Fruit fly (Drosophila melanogaster): ENCODE results near the gene Ppi1.

Gene Ppi1

DNA sequence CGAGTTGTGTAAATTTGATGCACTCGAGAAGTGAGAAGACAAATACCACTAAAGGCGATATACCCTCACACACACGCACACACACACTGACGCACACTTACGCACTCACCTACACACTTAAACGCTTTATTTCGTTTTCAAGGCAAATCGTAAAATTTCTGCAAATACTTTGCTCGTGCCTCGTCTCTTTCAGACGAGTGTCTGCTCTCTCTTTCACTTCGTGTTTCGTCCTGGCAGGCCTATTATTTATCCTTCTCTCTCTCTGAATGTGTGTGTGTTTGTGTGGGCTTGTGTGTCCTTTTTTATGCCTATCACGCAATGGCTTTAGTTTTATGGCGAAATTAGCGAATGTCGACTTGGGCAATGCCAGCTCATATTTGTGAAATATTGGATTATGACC, 30.7 kb downstream of the Ppi1 start:
- TF ChIP-seq Jra (GFP tag; optimal IDR thresholded peaks at IDR 0.05) = no peak
- no peak for TF ChIP-seq CG32264 (GFP tag; optimal IDR thresholded peaks at IDR 0.05)
- TF ChIP-seq pan (optimal IDR thresholded peaks at IDR 0.05) = no peak

DNA sequence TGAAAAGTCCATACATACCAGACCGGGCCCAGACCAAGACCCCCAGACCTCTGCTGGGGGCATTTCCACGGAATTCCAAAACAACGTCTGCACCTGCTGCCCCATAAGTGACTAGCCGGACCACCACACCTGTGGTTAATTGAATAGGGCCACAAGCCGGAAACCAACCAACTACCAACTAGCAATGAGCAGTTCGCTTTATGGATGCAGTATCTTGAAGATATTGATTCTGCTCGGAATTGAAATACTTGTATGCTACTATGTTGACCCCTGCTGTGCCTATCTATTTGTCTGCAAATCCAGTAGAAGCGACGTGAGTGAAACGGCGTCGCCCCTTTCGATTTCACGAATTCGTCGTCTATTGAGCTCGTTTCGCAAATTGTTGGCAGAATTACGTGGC, 33.1 kb downstream of the Ppi1 start:
- TF ChIP-seq usp (GFP tag; optimal IDR thresholded peaks at IDR 0.05) (no peak), CG9705 (GFP tag; optimal IDR thresholded peaks at IDR 0.05) (no peak), Abd-B (GFP tag; optimal IDR thresholded peaks at IDR 0.05) (no peak), Hr83 (GFP tag; optimal IDR thresholded peaks at IDR 0.05; ENCODE audit: poor library complexity, severe bottlenecking) (no peak), tai (GFP tag; optimal IDR thresholded peaks at IDR 0.05) (no peak), lola (GFP tag; optimal IDR thresholded peaks at IDR 0.05) (no peak), dl (GFP tag; optimal IDR thresholded peaks at IDR 0.05; ENCODE audit: insufficient read depth in 1 of 2, partially characterized antibody in 2 of 2) (no peak), GATAd (GFP tag; optimal IDR thresholded peaks at IDR 0.05) (no peak), sage (GFP tag; optimal IDR thresholded peaks at IDR 0.05) (no peak), OdsH (GFP tag; optimal IDR thresholded peaks at IDR 0.05) (peak; percentile 26), Myc (optimal IDR thresholded peaks at IDR 0.05) (no peak), woc (GFP tag; optimal IDR thresholded peaks at IDR 0.05) (no peak), rgr (GFP tag; optimal IDR thresholded peaks at IDR 0.05) (peak; percentile 61), Vsx2 (GFP tag; optimal IDR thresholded peaks at IDR 0.05; ENCODE audit: partially characterized antibody) (no peak), Dfd (GFP tag; optimal IDR thresholded peaks at IDR 0.05) (no peak), ey (GFP tag; optimal IDR thresholded peaks at IDR 0.05) (peak; percentile 66), HLH106 (tag; optimal IDR thresholded peaks at IDR 0.05) (peak; percentile 39), pan (optimal IDR thresholded peaks at IDR 0.05) (no peak), Sp1 (GFP tag; optimal IDR thresholded peaks at IDR 0.05) (no peak), psq (GFP tag; optimal IDR thresholded peaks at IDR 0.05) (no peak), Hr78 (GFP tag; optimal IDR thresholded peaks at IDR 0.05) (no peak), Hnf4 (GFP tag; optimal IDR thresholded peaks at IDR 0.05) (peak; percentile 27), N (GFP tag; optimal IDR thresholded peaks at IDR 0.05) (no peak), h (GFP tag; optimal IDR thresholded peaks at IDR 0.05) (peak; percentile 41), brk (GFP tag; optimal IDR thresholded peaks at IDR 0.05) (no peak), br (GFP tag; optimal IDR thresholded peaks at IDR 0.05) (peak; percentile 25), CG32264 (GFP tag; optimal IDR thresholded peaks at IDR 0.05) (no peak), foxo (GFP tag; optimal IDR thresholded peaks at IDR 0.05) (peak in 1 of 2 experiments; percentile 50), Rel (GFP tag; optimal IDR thresholded peaks at IDR 0.05) (no peak), Rel (tag; optimal IDR thresholded peaks at IDR 0.05) (no peak), Jra (GFP tag; optimal IDR thresholded peaks at IDR 0.05) (no peak), sv (GFP tag; optimal IDR thresholded peaks at IDR 0.05) (no peak), fru (GFP tag; optimal IDR thresholded peaks at IDR 0.05) (no peak), dmrt93B (GFP tag; optimal IDR thresholded peaks at IDR 0.05) (peak; percentile 9), CrebA (GFP tag; optimal IDR thresholded peaks at IDR 0.05; ENCODE audit: borderline replicate concordance) (no peak), Mio (GFP tag; optimal IDR thresholded peaks at IDR 0.05) (no peak), Dif (GFP tag; optimal IDR thresholded peaks at IDR 0.05; ENCODE audit: partially characterized antibody) (no peak), dsf (GFP tag; optimal IDR thresholded peaks at IDR 0.05; ENCODE audit: borderline replicate concordance) (no peak), jim (GFP tag; optimal IDR thresholded peaks at IDR 0.05) (no peak)

DNA sequence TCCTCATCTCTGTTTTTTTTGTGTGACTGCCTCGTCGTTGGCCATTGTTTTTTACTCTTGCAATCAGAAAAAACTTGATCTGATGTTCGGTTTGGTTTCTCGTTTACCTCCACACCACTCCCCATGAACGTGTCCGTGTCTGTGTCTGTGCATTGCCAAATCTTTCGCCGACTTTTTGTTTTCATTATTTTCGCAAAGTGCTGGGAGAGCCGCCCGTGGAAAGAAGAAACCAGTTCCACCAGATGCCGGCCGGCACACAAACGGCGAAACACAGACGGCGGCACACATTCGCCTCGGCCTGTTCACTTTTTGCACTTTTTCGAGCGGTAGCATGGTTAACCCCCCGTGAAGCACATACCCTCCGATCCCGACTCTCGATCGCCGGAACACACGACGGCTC, 33.5 kb downstream of the Ppi1 start:
- TF ChIP-seq psq (GFP tag; optimal IDR thresholded peaks at IDR 0.05) (peak; percentile 76), Sp1 (GFP tag; optimal IDR thresholded peaks at IDR 0.05) (peak; percentile 47), jim (GFP tag; optimal IDR thresholded peaks at IDR 0.05) (peak; percentile 73), usp (GFP tag; optimal IDR thresholded peaks at IDR 0.05) (no peak), fru (GFP tag; optimal IDR thresholded peaks at IDR 0.05) (peak; percentile 13), Rel (GFP tag; optimal IDR thresholded peaks at IDR 0.05) (peak; percentile 67), Rel (tag; optimal IDR thresholded peaks at IDR 0.05) (peak; percentile 68), GATAd (GFP tag; optimal IDR thresholded peaks at IDR 0.05) (no peak), Vsx2 (GFP tag; optimal IDR thresholded peaks at IDR 0.05; ENCODE audit: partially characterized antibody) (peak; percentile 63), tai (GFP tag; optimal IDR thresholded peaks at IDR 0.05) (no peak), Dif (GFP tag; optimal IDR thresholded peaks at IDR 0.05; ENCODE audit: partially characterized antibody) (peak; percentile 47)

Measured in whole organism, wandering third instar larva.